Fruit fly (Drosophila melanogaster) whole organism, embryonic: ENCODE data around the gene Rh5.
A peak's percentile ranks its signal among the peaks of the same experiment; 100 is the strongest.

Source experiments
- Ada2b ChIP-seq: fragments of 200-800 bp; sonication (Bioruptor generic); IDR thresholded peaks from 2 replicates; pipeline ENCODE4 v1.3.6; 2022; ENCODE audit warnings: missing biosample characterization, missing genetic modification characterization
- BEAF-32 ChIP-seq: fragments of 200-800 bp; sonication (Bioruptor generic); optimal IDR thresholded peaks from 3 replicates; lab custom pipeline; 2017; ENCODE audit warnings: missing biosample characterization, missing genetic modification characterization, mild to moderate bottlenecking, moderate library complexity, missing genetic modification reagents
- CG10274 ChIP-seq: fragments of 200-800 bp; sonication (Bioruptor generic); optimal IDR thresholded peaks from 3 replicates; lab custom pipeline; 2017; ENCODE audit warnings: missing biosample characterization, mild to moderate bottlenecking, missing genetic modification characterization
- CG11398 ChIP-seq: fragments of 200-800 bp; sonication (Bioruptor generic); optimal IDR thresholded peaks from 2 replicates; lab custom pipeline; 2016; ENCODE audit warnings: missing biosample characterization, missing genetic modification characterization
- CG12071 ChIP-seq: fragments of 200-800 bp; sonication (Bioruptor generic); optimal IDR thresholded peaks from 3 replicates; lab custom pipeline; 2018; ENCODE audit warnings: missing biosample characterization, mild to moderate bottlenecking, missing genetic modification characterization
- CG12236 ChIP-seq: fragments of 200-800 bp; sonication (Bioruptor generic); optimal IDR thresholded peaks from 2 replicates; lab custom pipeline; 2016; ENCODE audit warnings: missing biosample characterization, missing genetic modification characterization
- CG12744 ChIP-seq: fragments of 200-800 bp; sonication (Bioruptor generic); optimal IDR thresholded peaks from 2 replicates; lab custom pipeline; 2016; ENCODE audit warnings: missing biosample characterization, missing genetic modification characterization
- CG1529 ChIP-seq: fragments of 200-800 bp; sonication (Bioruptor generic); optimal IDR thresholded peaks from 3 replicates; lab custom pipeline; 2018; ENCODE audit warnings: missing biosample characterization, missing genetic modification characterization
- CG15696 ChIP-seq: fragments of 200-800 bp; sonication (Bioruptor generic); optimal IDR thresholded peaks from 2 replicates; lab custom pipeline; 2019; ENCODE audit warnings: missing biosample characterization, mild to moderate bottlenecking, missing genetic modification characterization, moderate library complexity
- CG1602 ChIP-seq: fragments of 200-800 bp; sonication (Bioruptor generic); optimal IDR thresholded peaks from 3 replicates; lab custom pipeline; 2016; ENCODE audit warnings: missing biosample characterization, missing genetic modification characterization
- CG17359 ChIP-seq: fragments of 200-800 bp; sonication (Bioruptor generic); optimal IDR thresholded peaks from 3 replicates; lab custom pipeline; 2018; ENCODE audit warnings: missing biosample characterization, mild to moderate bottlenecking, missing genetic modification characterization, moderate library complexity
- CG2712 ChIP-seq: fragments of 200-800 bp; optimal IDR thresholded peaks from 3 replicates; lab custom pipeline; 2019; ENCODE audit warnings: missing biosample characterization, mild to moderate bottlenecking, missing genetic modification characterization, moderate library complexity
- CG31388 ChIP-seq: fragments of 200-800 bp; sonication (Bioruptor generic); optimal IDR thresholded peaks from 2 replicates; lab custom pipeline; 2016; ENCODE audit warnings: missing biosample characterization, missing genetic modification characterization
- CG34422 ChIP-seq: fragments of 200-800 bp; sonication (Bioruptor generic); IDR thresholded peaks from 3 replicates; pipeline ENCODE4 v1.3.6; 2022; ENCODE audit warnings: missing biosample characterization, missing genetic modification characterization
- CG42726 ChIP-seq: fragments of 200-800 bp; sonication (Bioruptor generic); IDR thresholded peaks from 2 replicates; pipeline ENCODE4 v1.3.6; 2022; ENCODE audit warnings: missing biosample characterization, missing genetic modification characterization; ENCODE audit not compliant: partially characterized antibody
- CG8359 ChIP-seq: fragments of 200-800 bp; sonication (Bioruptor generic); optimal IDR thresholded peaks from 2 replicates; lab custom pipeline; 2017; ENCODE audit warnings: missing biosample characterization, mild to moderate bottlenecking, missing genetic modification characterization, borderline replicate concordance
- CG8944 ChIP-seq: fragments of 200-800 bp; sonication (Bioruptor generic); optimal IDR thresholded peaks from 3 replicates; lab custom pipeline; 2016; ENCODE audit warnings: missing biosample characterization, missing genetic modification characterization
- CG9797 ChIP-seq: fragments of 200-800 bp; sonication (Bioruptor generic); optimal IDR thresholded peaks from 3 replicates; lab custom pipeline; 2018; ENCODE audit warnings: missing biosample characterization, mild to moderate bottlenecking, missing genetic modification characterization
- Dad ChIP-seq: fragments of 200-800 bp; sonication (Bioruptor generic); optimal IDR thresholded peaks from 3 replicates; lab custom pipeline; 2016; ENCODE audit warnings: missing biosample characterization, missing genetic modification characterization
- Dref ChIP-seq: fragments of 200-800 bp; sonication (Bioruptor generic); IDR thresholded peaks from 2 replicates; pipeline ENCODE4 v1.3.6; 2022; ENCODE audit warnings: missing biosample characterization, missing genetic modification characterization
- HLHmδ ChIP-seq: fragments of 200-800 bp; sonication (Bioruptor generic); optimal IDR thresholded peaks from 2 replicates; lab custom pipeline; 2018; ENCODE audit warnings: missing biosample characterization, mild to moderate bottlenecking, missing genetic modification characterization, moderate library complexity
- Myb ChIP-seq: fragments of 200-800 bp; sonication (Bioruptor generic); optimal IDR thresholded peaks from 2 replicates; lab custom pipeline; 2016; ENCODE audit warnings: missing biosample characterization, missing genetic modification characterization
- NFAT ChIP-seq: fragments of 200-800 bp; sonication (Bioruptor generic); IDR thresholded peaks from 2 replicates; pipeline ENCODE4 v1.3.6; 2022; ENCODE audit warnings: missing biosample characterization, missing genetic modification characterization
- NfI ChIP-seq: fragments of 200-800 bp; sonication (Bioruptor generic); optimal IDR thresholded peaks from 3 replicates; lab custom pipeline; 2018; ENCODE audit warnings: missing biosample characterization, mild to moderate bottlenecking, missing genetic modification characterization, moderate library complexity
- PHDP ChIP-seq: fragments of 200-800 bp; sonication (Bioruptor generic); optimal IDR thresholded peaks from 3 replicates; lab custom pipeline; 2018; ENCODE audit warnings: missing biosample characterization, mild to moderate bottlenecking, missing genetic modification characterization, moderate library complexity
- Spps ChIP-seq: fragments of 200-800 bp; sonication (Bioruptor generic); optimal IDR thresholded peaks from 2 replicates; lab custom pipeline; 2018; ENCODE audit warnings: missing biosample characterization, mild to moderate bottlenecking, missing genetic modification characterization
- Stat92E ChIP-seq, 3 experiments: fragments of >200 bp in 2 of 3; fragments of 200-800 bp in 1 of 3; sonication (Bioruptor generic) in 1 of 3; optimal IDR thresholded peaks; 2 replicates each; lab custom pipeline; 2017 to 2019; ENCODE audit warnings: missing biosample characterization in 3 of 3, missing genetic modification characterization in 3 of 3, mild to moderate bottlenecking in 1 of 3, moderate library complexity in 1 of 3
- amos ChIP-seq: fragments of 200-800 bp; sonication (Bioruptor generic); IDR thresholded peaks from 2 replicates; pipeline ENCODE4 v1.3.6; 2022; ENCODE audit warnings: missing biosample characterization, missing genetic modification characterization; ENCODE audit not compliant: partially characterized antibody
- ato ChIP-seq: fragments of 200-800 bp; sonication (Bioruptor generic); IDR thresholded peaks from 2 replicates; pipeline ENCODE4 v1.3.6; 2022; ENCODE audit warnings: missing biosample characterization, missing genetic modification characterization; ENCODE audit not compliant: partially characterized antibody
- bbx ChIP-seq: fragments of 200-800 bp; sonication (Bioruptor generic); IDR thresholded peaks from 2 replicates; pipeline ENCODE4 v1.3.6; 2022; ENCODE audit warnings: missing biosample characterization, missing genetic modification characterization; ENCODE audit not compliant: partially characterized antibody
- bcd ChIP-seq: fragments of 200-800 bp; sonication (Bioruptor generic); optimal IDR thresholded peaks from 2 replicates; lab custom pipeline; 2017; ENCODE audit warnings: missing biosample characterization, mild to moderate bottlenecking, missing genetic modification characterization
- bowl ChIP-seq: fragments of 200-800 bp; sonication (Bioruptor generic); IDR thresholded peaks from 2 replicates; pipeline ENCODE4 v1.3.6; 2022; ENCODE audit warnings: missing biosample characterization, missing genetic modification characterization
- ci ChIP-seq: fragments of 200-800 bp; sonication (Bioruptor generic); IDR thresholded peaks from 3 replicates; pipeline ENCODE4 v1.3.6; 2022; ENCODE audit warnings: missing biosample characterization, missing genetic modification characterization
- dpn ChIP-seq, 2 experiments: fragments of 200-800 bp; sonication (Bioruptor generic); optimal IDR thresholded peaks; 3 replicates each; lab custom pipeline; 2016; ENCODE audit warnings: missing biosample characterization in 2 of 2, missing genetic modification characterization in 2 of 2
- eve ChIP-seq, 2 experiments: fragments of >200 bp; optimal IDR thresholded peaks; 2 replicates each; lab custom pipeline; 2017; ENCODE audit warnings: missing biosample characterization in 2 of 2, missing genetic modification characterization in 2 of 2
- ftz-f1 ChIP-seq: fragments of 200-800 bp; sonication (Bioruptor generic); optimal IDR thresholded peaks from 2 replicates; lab custom pipeline; 2016; ENCODE audit warnings: missing biosample characterization, missing genetic modification characterization
- gsb-n ChIP-seq: fragments of 200-800 bp; sonication (Bioruptor generic); optimal IDR thresholded peaks from 3 replicates; lab custom pipeline; 2018; ENCODE audit warnings: missing biosample characterization, mild to moderate bottlenecking, missing genetic modification characterization
- h ChIP-seq: fragments of >200 bp; optimal IDR thresholded peaks from 2 replicates; lab custom pipeline; 2017
- hkb ChIP-seq, 2 experiments: fragments of 200-800 bp in 1 of 2; fragments of >200 bp in 1 of 2; sonication (Bioruptor generic) in 1 of 2; IDR thresholded peaks in 1 of 2; optimal IDR thresholded peaks in 1 of 2; 2 replicates each; pipeline versions ENCODE4 v1.3.6 to Lab custom; 2017 to 2022; ENCODE audit warnings: missing biosample characterization in 1 of 2, missing genetic modification characterization in 1 of 2
- klu ChIP-seq: fragments of 200-800 bp; sonication (Bioruptor generic); IDR thresholded peaks from 2 replicates; pipeline ENCODE4 v1.3.6; 2022; ENCODE audit warnings: missing biosample characterization, missing genetic modification characterization
- mld ChIP-seq: fragments of 200-800 bp; sonication (Bioruptor generic); IDR thresholded peaks from 3 replicates; pipeline ENCODE4 v1.3.6; 2022; ENCODE audit warnings: missing biosample characterization, missing genetic modification characterization; ENCODE audit not compliant: partially characterized antibody
- row ChIP-seq: fragments of 200-800 bp; sonication (Bioruptor generic); IDR thresholded peaks from 3 replicates; pipeline ENCODE4 v1.3.6; 2022; ENCODE audit warnings: missing biosample characterization, missing genetic modification characterization
- slou ChIP-seq: fragments of 200-800 bp; sonication (Bioruptor generic); optimal IDR thresholded peaks from 3 replicates; lab custom pipeline; 2016; ENCODE audit warnings: missing biosample characterization, missing genetic modification characterization
- sr ChIP-seq: fragments of 200-800 bp; sonication (Bioruptor generic); IDR thresholded peaks from 3 replicates; pipeline ENCODE4 v1.3.6; 2022; ENCODE audit warnings: missing biosample characterization, missing genetic modification characterization
- stc ChIP-seq: fragments of 200-800 bp; sonication (Bioruptor generic); IDR thresholded peaks from 2 replicates; pipeline ENCODE4 v1.3.6; 2022; ENCODE audit warnings: missing biosample characterization, missing genetic modification characterization
- sug ChIP-seq: fragments of 200-800 bp; optimal IDR thresholded peaks from 2 replicates; lab custom pipeline; 2019; ENCODE audit warnings: missing biosample characterization, mild to moderate bottlenecking, missing genetic modification characterization, moderate library complexity
- tap ChIP-seq: fragments of 200-800 bp; optimal IDR thresholded peaks from 3 replicates; lab custom pipeline; 2019; ENCODE audit warnings: missing biosample characterization, mild to moderate bottlenecking, missing genetic modification characterization, moderate library complexity
- trem ChIP-seq: fragments of 200-800 bp; optimal IDR thresholded peaks from 3 replicates; lab custom pipeline; 2019; ENCODE audit warnings: missing biosample characterization, mild to moderate bottlenecking, missing genetic modification characterization, moderate library complexity
- vvl ChIP-seq: fragments of 200-800 bp; sonication (Bioruptor generic); IDR thresholded peaks from 2 replicates; pipeline ENCODE4 v1.3.6; 2022; ENCODE audit warnings: missing biosample characterization, missing genetic modification characterization

Gene Rh5

dm6 chr2L:12002922-12003791, 4.8 kb upstream of the Rh5 start (continued):
- TF ChIP-seq ato (GFP tag; lab: Robert Waterston, UW) (no peak), CG12236 (GFP tag; lab: Kevin White, UChicago) (no peak), mld (GFP tag; lab: Robert Waterston, UW) (no peak), Myb (GFP tag; lab: Kevin White, UChicago) (no peak), Spps (tag; lab: Kevin White, UChicago) (no peak), Ada2b (GFP tag; lab: Robert Waterston, UW) (no peak), CG1529 (GFP tag; lab: Kevin White, UChicago) (no peak), row (no peak), CG9797 (no peak), CG11398 (GFP tag; lab: Kevin White, UChicago) (no peak), CG17359 (tag; lab: Kevin White, UChicago) (peak; percentile 19), CG15696 (peak; percentile 30), hkb (optimal IDR thresholded peaks at IDR 0.05; lab: Kevin White, UChicago) (no peak), hkb (GFP tag; IDR thresholded peaks at IDR 0.05; lab: Robert Waterston, UW) (no peak), CG1602 (GFP tag; lab: Kevin White, UChicago) (peak; percentile 22), sug (tag; lab: Kevin White, UChicago) (peak; percentile 98), Dad (GFP tag; lab: Kevin White, UChicago) (no peak), CG8359 (GFP tag; lab: Kevin White, UChicago) (peak; percentile 35), vvl (GFP tag; lab: Robert Waterston, UW) (no peak), stc (GFP tag; lab: Robert Waterston, UW) (no peak), trem (tag; lab: Kevin White, UChicago) (no peak), bcd (GFP tag; lab: Kevin White, UChicago) (peak; percentile 27), PHDP (peak; percentile 8), eve (GFP tag; optimal IDR thresholded peaks at IDR 0.05; lab: Kevin White, UChicago) (no peak), CG10274 (no peak), CG34422 (GFP tag; lab: Robert Waterston, UW) (no peak), CG12744 (no peak), BEAF-32 (no peak), NFAT (GFP tag; lab: Robert Waterston, UW) (no peak), CG12071 (peak; percentile 16), ci (GFP tag; lab: Robert Waterston, UW) (no peak), h (lab: Kevin White, UChicago) (peak; percentile 28), gsb-n (tag; lab: Kevin White, UChicago) (peak; percentile 89), CG2712 (peak; percentile 63), dpn (GFP tag; optimal IDR thresholded peaks at IDR 0.05; lab: Kevin White, UChicago) (peak; percentile 38 to 41), HLHmδ (GFP tag; lab: Kevin White, UChicago) (peak; percentile 74), Dref (GFP tag; lab: Robert Waterston, UW) (no peak), slou (no peak), ftz-f1 (GFP tag; lab: Kevin White, UChicago) (peak; percentile 97), NfI (peak; percentile 59), Stat92E (GFP tag; optimal IDR thresholded peaks at IDR 0.05; lab: Kevin White, UChicago) (no peak), bbx (GFP tag; lab: Robert Waterston, UW) (no peak), amos (GFP tag; lab: Robert Waterston, UW) (no peak), tap (peak; percentile 48), CG8944 (GFP tag; lab: Kevin White, UChicago) (no peak), klu (GFP tag; lab: Robert Waterston, UW) (no peak), CG31388 (GFP tag; lab: Kevin White, UChicago) (no peak), bowl (GFP tag; lab: Robert Waterston, UW) (no peak), CG42726 (GFP tag; lab: Robert Waterston, UW) (no peak), sr (no peak)
